Worm (Caenorhabditis elegans) whole organism, L1 larva: ENCODE results near the gene F56C9.8.
A peak's percentile ranks its signal among the peaks of the same experiment; 100 is the strongest.

Experiments
- C34B4.2 ChIP-seq: sonication (generic microtip); optimal IDR thresholded peaks from 2 replicates; lab custom pipeline; 2017; ENCODE audit warnings: mild to moderate bottlenecking, missing genetic modification characterization, missing compliant biosample characterization
- F16B12.6 ChIP-seq: fragments of 150-350 bp; optimal IDR thresholded peaks from 2 replicates; lab custom pipeline; 2014; ENCODE audit warnings: missing biosample characterization, missing genetic modification characterization
- aha-1 ChIP-seq: fragments of 150-350 bp; optimal IDR thresholded peaks from 2 replicates; lab custom pipeline; 2014; ENCODE audit warnings: missing biosample characterization, missing genetic modification characterization
- aly-2 ChIP-seq: fragments of 150-350 bp; optimal IDR thresholded peaks from 2 replicates; lab custom pipeline; 2014; ENCODE audit warnings: missing biosample characterization, missing genetic modification characterization
- ama-1 ChIP-seq: fragments of 150-350 bp; optimal IDR thresholded peaks from 2 replicates; lab custom pipeline; 2014
- blmp-1 ChIP-seq: fragments of 150-350 bp; optimal IDR thresholded peaks from 2 replicates; lab custom pipeline; 2014; ENCODE audit warnings: missing biosample characterization, missing genetic modification characterization
- ceh-8 ChIP-seq: fragments of 200-800 bp; sonication (Bioruptor generic); optimal IDR thresholded peaks from 2 replicates; lab custom pipeline; 2018; ENCODE audit warnings: mild to moderate bottlenecking, missing genetic modification characterization, moderate library complexity, missing compliant biosample characterization
- ceh-82 ChIP-seq, 3 experiments: fragments of 150-350 bp in 1 of 3; sonication (generic microtip) in 2 of 3; optimal IDR thresholded peaks; 2 replicates each; lab custom pipeline; 2014 to 2017; ENCODE audit warnings: missing biosample characterization in 3 of 3, missing genetic modification characterization in 3 of 3
- ceh-88 ChIP-seq: fragments of 200-800 bp; sonication (Bioruptor generic); IDR thresholded peaks from 2 replicates; pipeline ENCODE4 v1.3.6; 2022; ENCODE audit warnings: missing genetic modification characterization, missing compliant biosample characterization
- ceh-90 ChIP-seq: sonication (generic microtip); optimal IDR thresholded peaks from 2 replicates; lab custom pipeline; 2016; ENCODE audit warnings: missing genetic modification characterization, missing compliant biosample characterization
- ces-1 ChIP-seq: fragments of 150-350 bp; optimal IDR thresholded peaks from 2 replicates; lab custom pipeline; 2014; ENCODE audit warnings: missing biosample characterization, missing genetic modification reagents, missing genetic modification characterization
- efl-1 ChIP-seq, 4 experiments: fragments of 150-350 bp; optimal IDR thresholded peaks in 3 of 4; peaks in 1 of 4; 1 replicate in 1 of 4; 2 replicates in 3 of 4; lab custom pipeline; 2014; ENCODE audit warnings: missing biosample characterization in 2 of 4, missing genetic modification characterization in 2 of 4, missing genetic modification reagents in 2 of 4
- efl-3 ChIP-seq: fragments of 200-800 bp; sonication (Bioruptor generic); optimal IDR thresholded peaks from 2 replicates; lab custom pipeline; 2018; ENCODE audit warnings: mild to moderate bottlenecking, missing genetic modification characterization, missing compliant biosample characterization
- egl-13 ChIP-seq: sonication (generic microtip); optimal IDR thresholded peaks from 2 replicates; lab custom pipeline; 2016; ENCODE audit warnings: missing genotype, missing genetic modification reagents, missing genetic modification characterization, missing compliant biosample characterization
- elt-3 ChIP-seq, 6 experiments: fragments of 150-350 bp in 1 of 6; sonication (generic microtip); optimal IDR thresholded peaks; 2 replicates each; lab custom pipeline; 2017 to 2018; ENCODE audit warnings: missing biosample characterization in 6 of 6, missing genetic modification characterization in 6 of 6, inconsistent platforms in 1 of 6
- ets-5 ChIP-seq: fragments of 200-800 bp; sonication (Bioruptor generic); IDR thresholded peaks from 2 replicates; pipeline ENCODE4 v1.3.6; 2022; ENCODE audit warnings: missing genetic modification characterization, missing compliant biosample characterization
- fkh-10 ChIP-seq: sonication (generic microtip); optimal IDR thresholded peaks from 2 replicates; lab custom pipeline; 2017; ENCODE audit warnings: missing biosample characterization, missing genetic modification reagents, missing genetic modification characterization
- fkh-4 ChIP-seq: sonication (generic microtip); optimal IDR thresholded peaks from 2 replicates; lab custom pipeline; 2016; ENCODE audit warnings: missing compliant biosample characterization, missing genetic modification characterization, borderline replicate concordance
- fkh-8 ChIP-seq: sonication (generic microtip); optimal IDR thresholded peaks from 2 replicates; lab custom pipeline; 2016; ENCODE audit warnings: mild to moderate bottlenecking, missing genetic modification characterization, missing compliant biosample characterization
- fos-1 ChIP-seq: fragments of 150-350 bp; optimal IDR thresholded peaks from 2 replicates; lab custom pipeline; 2014; ENCODE audit warnings: missing biosample characterization, missing genetic modification characterization
- hlh-17 ChIP-seq: fragments of 200-800 bp; sonication (Bioruptor generic); optimal IDR thresholded peaks from 2 replicates; lab custom pipeline; 2018; ENCODE audit warnings: missing genetic modification characterization, mild to moderate bottlenecking, missing compliant biosample characterization, moderate library complexity, borderline replicate concordance
- hpl-2 ChIP-seq: fragments of 150-350 bp; optimal IDR thresholded peaks from 2 replicates; lab custom pipeline; 2014; ENCODE audit warnings: missing biosample characterization, missing genetic modification reagents, missing genetic modification characterization
- irx-1 ChIP-seq: sonication (generic microtip); optimal IDR thresholded peaks from 2 replicates; lab custom pipeline; 2016; ENCODE audit warnings: missing genetic modification characterization, missing compliant biosample characterization
- isw-1 ChIP-seq: fragments of 200-800 bp; sonication (Bioruptor generic); IDR thresholded peaks from 2 replicates; pipeline ENCODE4 v1.3.6; 2022; ENCODE audit warnings: missing genetic modification characterization, missing compliant biosample characterization
- jun-1 ChIP-seq: fragments of 150-350 bp; optimal IDR thresholded peaks from 2 replicates; lab custom pipeline; 2014; ENCODE audit warnings: missing biosample characterization, missing genetic modification reagents, missing genetic modification characterization
- lin-35 ChIP-seq, 2 experiments: fragments of 150-350 bp; optimal IDR thresholded peaks; 2 replicates each; lab custom pipeline; 2014; ENCODE audit warnings: missing biosample characterization in 2 of 2, missing genetic modification characterization in 2 of 2, missing genetic modification reagents in 2 of 2
- lsy-2 ChIP-seq, 2 experiments: fragments of 150-350 bp; optimal IDR thresholded peaks; 2 replicates each; lab custom pipeline; 2014; ENCODE audit warnings: missing biosample characterization in 2 of 2, missing genetic modification characterization in 2 of 2
- mab-9 ChIP-seq: fragments of 200-800 bp; sonication (Bioruptor generic); IDR thresholded peaks from 2 replicates; pipeline ENCODE4 v1.3.6; 2022; ENCODE audit warnings: missing genetic modification reagents, missing genetic modification characterization, missing compliant biosample characterization
- mep-1 ChIP-seq: fragments of 150-350 bp; optimal IDR thresholded peaks from 2 replicates; lab custom pipeline; 2014; ENCODE audit warnings: missing biosample characterization, missing genetic modification characterization
- nhr-11 ChIP-seq: fragments of 150-350 bp; optimal IDR thresholded peaks from 2 replicates; lab custom pipeline; 2014; ENCODE audit warnings: missing biosample characterization, missing genetic modification characterization
- nhr-12 ChIP-seq: sonication (generic microtip); optimal IDR thresholded peaks from 2 replicates; lab custom pipeline; 2017; ENCODE audit warnings: missing biosample characterization, missing genetic modification characterization
- nhr-19 ChIP-seq: fragments of 200-800 bp; sonication (Bioruptor generic); conservative IDR thresholded peaks from 2 replicates; pipeline ENCODE4 v1.3.6; 2022; ENCODE audit warnings: missing genetic modification characterization, missing compliant biosample characterization
- nhr-28 ChIP-seq: fragments of 150-350 bp; optimal IDR thresholded peaks from 2 replicates; lab custom pipeline; 2014; ENCODE audit warnings: missing biosample characterization, missing genetic modification characterization
- nhr-71 ChIP-seq: sonication (generic microtip); optimal IDR thresholded peaks from 2 replicates; lab custom pipeline; 2016; ENCODE audit warnings: mild to moderate bottlenecking, missing genetic modification characterization, moderate library complexity, missing compliant biosample characterization
- nhr-85 ChIP-seq: sonication (generic microtip); peaks from one replicate; lab custom pipeline; 2016; ENCODE audit warnings: missing genetic modification characterization, inconsistent platforms, missing compliant biosample characterization
- nhr-90 ChIP-seq: sonication (generic microtip); optimal IDR thresholded peaks from 2 replicates; lab custom pipeline; 2016; ENCODE audit warnings: mild to moderate bottlenecking, missing genetic modification characterization, missing compliant biosample characterization; ENCODE audit not compliant: poor library complexity
- pag-3 ChIP-seq: sonication (generic microtip); optimal IDR thresholded peaks from 2 replicates; lab custom pipeline; 2017; ENCODE audit warnings: missing genetic modification characterization, mild to moderate bottlenecking, missing compliant biosample characterization, antibody characterized with exemption, borderline replicate concordance; ENCODE audit not compliant: insufficient read depth
- pax-3 ChIP-seq: fragments of 200-800 bp; sonication (Bioruptor generic); optimal IDR thresholded peaks from 2 replicates; lab custom pipeline; 2018; ENCODE audit warnings: mild to moderate bottlenecking, missing genetic modification characterization, moderate library complexity, missing compliant biosample characterization
- pqm-1 ChIP-seq: sonication (generic microtip); optimal IDR thresholded peaks from 3 replicates; lab custom pipeline; 2017; ENCODE audit warnings: missing biosample characterization, missing genetic modification characterization
- skn-1 ChIP-seq: fragments of 150-350 bp; optimal IDR thresholded peaks from 2 replicates; lab custom pipeline; 2014; ENCODE audit warnings: missing biosample characterization, missing genetic modification characterization
- snu-23 ChIP-seq: sonication (generic microtip); optimal IDR thresholded peaks from 2 replicates; lab custom pipeline; 2016; ENCODE audit warnings: missing genetic modification characterization, missing compliant biosample characterization
- sptf-1 ChIP-seq: fragments of 150-350 bp; optimal IDR thresholded peaks from 2 replicates; lab custom pipeline; 2014; ENCODE audit warnings: missing biosample characterization, missing genetic modification characterization
- sup-37 ChIP-seq: fragments of 200-800 bp; sonication (Bioruptor generic); optimal IDR thresholded peaks from 2 replicates; lab custom pipeline; 2018; ENCODE audit warnings: mild to moderate bottlenecking, missing genetic modification characterization, missing compliant biosample characterization
- swsn-7 ChIP-seq: sonication (generic microtip); optimal IDR thresholded peaks from 2 replicates; lab custom pipeline; 2016; ENCODE audit warnings: missing genetic modification characterization, missing compliant biosample characterization
- tlp-1 ChIP-seq: fragments of 150-350 bp; optimal IDR thresholded peaks from 2 replicates; lab custom pipeline; 2014; ENCODE audit warnings: missing biosample characterization, missing genetic modification characterization
- unc-130 ChIP-seq: fragments of 150-350 bp; optimal IDR thresholded peaks from 2 replicates; lab custom pipeline; 2017; ENCODE audit warnings: missing biosample characterization, missing genetic modification characterization, inconsistent platforms
- unc-30 ChIP-seq: sonication (generic microtip); optimal IDR thresholded peaks from 2 replicates; lab custom pipeline; 2017; ENCODE audit warnings: missing biosample characterization, missing genetic modification characterization
- unc-62 ChIP-seq: fragments of 150-350 bp; optimal IDR thresholded peaks from 2 replicates; lab custom pipeline; 2014; ENCODE audit warnings: missing biosample characterization, missing genetic modification reagents, missing genetic modification characterization
- unc-86 ChIP-seq: sonication (generic microtip); optimal IDR thresholded peaks from 2 replicates; lab custom pipeline; 2016; ENCODE audit warnings: missing genetic modification characterization, missing compliant biosample characterization
- vab-15 ChIP-seq: sonication (generic microtip); optimal IDR thresholded peaks from 2 replicates; lab custom pipeline; 2017; ENCODE audit warnings: missing genotype, mild to moderate bottlenecking, missing genetic modification characterization, missing compliant biosample characterization
- zag-1 ChIP-seq: fragments of 150-350 bp; optimal IDR thresholded peaks from 2 replicates; lab custom pipeline; 2014; ENCODE audit warnings: missing biosample characterization, missing genetic modification characterization
- zip-4 ChIP-seq: fragments of 200-800 bp; sonication (Bioruptor generic); optimal IDR thresholded peaks from 2 replicates; lab custom pipeline; 2018; ENCODE audit warnings: mild to moderate bottlenecking, missing genetic modification characterization, moderate library complexity, missing compliant biosample characterization
- ztf-11 ChIP-seq, 2 experiments: sonication (generic microtip); optimal IDR thresholded peaks; 2 replicates each; lab custom pipeline; 2016 to 2017; ENCODE audit warnings: missing genetic modification characterization in 2 of 2, missing biosample characterization in 1 of 2, missing compliant biosample characterization in 1 of 2
- ztf-4 ChIP-seq: fragments of 150-350 bp; optimal IDR thresholded peaks from 2 replicates; lab custom pipeline; 2014; ENCODE audit warnings: missing biosample characterization, missing genetic modification characterization

F56C9.8 gene

ce11 chrIII:7300763-7301162, 18.5 kb downstream of the F56C9.8 start:
- TF ChIP-seq snu-23 (GFP tag; lab: Kevin White, UChicago), result peak; percentile 4
- no peak for TF ChIP-seq vab-15 (tag; lab: Kevin White, UChicago)
- TF ChIP-seq ets-5 (GFP tag; lab: Robert Waterston, UW), result no peak
- TF ChIP-seq ceh-8 (GFP tag; lab: Kevin White, UChicago), result no peak
- no peak for TF ChIP-seq ama-1 (lab: Kevin White, UChicago)
- no peak for TF ChIP-seq aly-2
- TF ChIP-seq fkh-8 (tag; lab: Kevin White, UChicago), result no peak
- no peak for TF ChIP-seq efl-3
- no peak for TF ChIP-seq efl-1 (optimal IDR thresholded peaks at IDR 0.05; lab: Kevin White, UChicago)
- TF ChIP-seq efl-1 (GFP tag; optimal IDR thresholded peaks at IDR 0.05 in 1 of 2; lab: Kevin White, UChicago), result peak in 1 of 2 experiments; percentile 73
- no peak for TF ChIP-seq sptf-1 (tag; lab: Kevin White, UChicago)
- TF ChIP-seq nhr-85 (tag; lab: Kevin White, UChicago), result peak; percentile 87
- TF ChIP-seq unc-30 (tag; lab: Kevin White, UChicago), result no peak
- no peak for TF ChIP-seq egl-13 (tag; lab: Kevin White, UChicago)
- no peak for TF ChIP-seq fos-1
- no peak for TF ChIP-seq isw-1 (GFP tag; lab: Robert Waterston, UW)
- no peak for TF ChIP-seq ceh-82 (tag; optimal IDR thresholded peaks at IDR 0.05; lab: Kevin White, UChicago)
- no peak for TF ChIP-seq nhr-11 (tag; lab: Kevin White, UChicago)
- TF ChIP-seq unc-130 (tag; lab: Kevin White, UChicago), result no peak
- TF ChIP-seq nhr-19 (GFP tag; lab: Robert Waterston, UW), result peak; percentile 33
- peak; percentile 82 for TF ChIP-seq blmp-1 (tag; lab: Kevin White, UChicago)
- TF ChIP-seq hpl-2 (GFP tag; lab: Kevin White, UChicago), result no peak
- no peak for TF ChIP-seq ceh-88 (GFP tag; lab: Robert Waterston, UW)
- peak in 1 of 2 experiments; percentile 17 for TF ChIP-seq lsy-2 (tag; optimal IDR thresholded peaks at IDR 0.05; lab: Kevin White, UChicago)
- TF ChIP-seq pax-3, result no peak
- no peak for TF ChIP-seq fkh-10
- no peak for TF ChIP-seq nhr-28 (tag; lab: Kevin White, UChicago)
- TF ChIP-seq F16B12.6, result no peak
- no peak for TF ChIP-seq sup-37
- TF ChIP-seq pag-3 (tag; lab: Kevin White, UChicago), result no peak
- TF ChIP-seq unc-62 (GFP tag; lab: Kevin White, UChicago), result no peak
- TF ChIP-seq fkh-4 (tag; lab: Kevin White, UChicago), result no peak
- TF ChIP-seq nhr-12 (tag; lab: Kevin White, UChicago), result no peak
- TF ChIP-seq jun-1 (tag; lab: Kevin White, UChicago), result no peak
- no peak for TF ChIP-seq irx-1 (tag; lab: Kevin White, UChicago)
- TF ChIP-seq ztf-4 (tag; lab: Kevin White, UChicago), result no peak
- no peak for TF ChIP-seq swsn-7
- TF ChIP-seq ces-1 (GFP tag; lab: Kevin White, UChicago), result no peak
- TF ChIP-seq nhr-71 (tag; lab: Kevin White, UChicago), result no peak
- no peak for TF ChIP-seq aha-1 (tag; lab: Kevin White, UChicago)
- no peak for TF ChIP-seq unc-86
- TF ChIP-seq C34B4.2 (tag; lab: Kevin White, UChicago), result no peak
- no peak for TF ChIP-seq zag-1 (tag; lab: Kevin White, UChicago)
- no peak for TF ChIP-seq zip-4 (GFP tag; lab: Kevin White, UChicago)
- TF ChIP-seq mab-9 (GFP tag; lab: Robert Waterston, UW), result no peak
- no peak for TF ChIP-seq mep-1
- TF ChIP-seq elt-3 (tag; optimal IDR thresholded peaks at IDR 0.05; lab: Kevin White, UChicago), result peak in 1 of 6 experiments; percentile 2
- no peak for TF ChIP-seq skn-1 (tag; lab: Kevin White, UChicago)
- no peak for TF ChIP-seq ceh-90 (tag; lab: Kevin White, UChicago)
- TF ChIP-seq lin-35 (GFP tag; optimal IDR thresholded peaks at IDR 0.05; lab: Kevin White, UChicago), result peak in 1 of 2 experiments; percentile 38
- TF ChIP-seq hlh-17 (GFP tag; lab: Kevin White, UChicago), result no peak
- TF ChIP-seq pqm-1 (tag; lab: Kevin White, UChicago), result no peak
- TF ChIP-seq ztf-11 (tag; optimal IDR thresholded peaks at IDR 0.05; lab: Kevin White, UChicago), result no peak
- no peak for TF ChIP-seq tlp-1 (tag; lab: Kevin White, UChicago)
- TF ChIP-seq nhr-90 (tag; lab: Kevin White, UChicago), result no peak
